Worm (Caenorhabditis elegans) whole organism, late embryonic: ENCODE measurements around the gene C08E8.2.

ENCODE experiments used
- C38D4.7 ChIP-seq: fragments of 200-800 bp; sonication (Bioruptor generic); optimal IDR thresholded peaks from 2 replicates; lab custom pipeline; 2018; ENCODE audit warnings: mild to moderate bottlenecking, missing genetic modification characterization, moderate library complexity, missing compliant biosample characterization
- K09A11.1 ChIP-seq: sonication (generic microtip); optimal IDR thresholded peaks from 2 replicates; lab custom pipeline; 2017; ENCODE audit warnings: antibody characterized with exemption, mild to moderate bottlenecking, missing genetic modification characterization, missing compliant biosample characterization; ENCODE audit not compliant: insufficient read depth
- T23F11.4 ChIP-seq: fragments of 200-800 bp; sonication (Bioruptor generic); optimal IDR thresholded peaks from 2 replicates; lab custom pipeline; 2018; ENCODE audit warnings: mild to moderate bottlenecking, missing genetic modification characterization, missing compliant biosample characterization
- ahr-1 ChIP-seq: sonication (generic microtip); optimal IDR thresholded peaks from 2 replicates; lab custom pipeline; 2016; ENCODE audit warnings: missing genetic modification characterization, missing compliant biosample characterization
- ama-1 ChIP-seq: fragments of 150-350 bp; optimal IDR thresholded peaks from 2 replicates; lab custom pipeline; 2014
- ceh-18 ChIP-seq: sonication (generic microtip); optimal IDR thresholded peaks from 2 replicates; lab custom pipeline; 2016; ENCODE audit warnings: missing genetic modification characterization, missing compliant biosample characterization
- ceh-19 ChIP-seq: fragments of 200-800 bp; sonication (Bioruptor generic); optimal IDR thresholded peaks from 2 replicates; lab custom pipeline; 2018; ENCODE audit warnings: mild to moderate bottlenecking, missing genetic modification characterization, missing compliant biosample characterization
- ceh-22 ChIP-seq: sonication (generic microtip); optimal IDR thresholded peaks from 2 replicates; lab custom pipeline; 2017; ENCODE audit warnings: missing biosample characterization, missing genetic modification characterization
- ceh-24 ChIP-seq: sonication (generic microtip); optimal IDR thresholded peaks from 2 replicates; lab custom pipeline; 2016; ENCODE audit warnings: mild to moderate bottlenecking, missing genetic modification characterization, missing compliant biosample characterization
- ceh-30 ChIP-seq: fragments of 150-350 bp; optimal IDR thresholded peaks from 2 replicates; lab custom pipeline; 2014; ENCODE audit warnings: missing biosample characterization, missing genetic modification characterization
- ceh-45 ChIP-seq: fragments of 200-800 bp; sonication (Bioruptor generic); IDR thresholded peaks from 2 replicates; pipeline ENCODE4 v1.3.6; 2022; ENCODE audit warnings: missing genetic modification reagents, missing genetic modification characterization, missing compliant biosample characterization
- ceh-48 ChIP-seq: sonication (generic microtip); optimal IDR thresholded peaks from 2 replicates; lab custom pipeline; 2016; ENCODE audit warnings: missing genetic modification characterization, inconsistent platforms, missing compliant biosample characterization
- ceh-6 ChIP-seq: fragments of 200-800 bp; sonication (Bioruptor generic); optimal IDR thresholded peaks from 2 replicates; lab custom pipeline; 2018; ENCODE audit warnings: mild to moderate bottlenecking, missing genetic modification characterization, missing compliant biosample characterization
- ceh-9 ChIP-seq: sonication (generic microtip); optimal IDR thresholded peaks from 2 replicates; lab custom pipeline; 2016; ENCODE audit warnings: mild to moderate bottlenecking, missing genetic modification characterization, inconsistent platforms, missing compliant biosample characterization
- che-1 ChIP-seq: sonication (generic microtip); optimal IDR thresholded peaks from 2 replicates; lab custom pipeline; 2016; ENCODE audit warnings: mild to moderate bottlenecking, missing genetic modification characterization, missing compliant biosample characterization
- dmd-4 ChIP-seq: sonication (generic microtip); optimal IDR thresholded peaks from 2 replicates; lab custom pipeline; 2016; ENCODE audit warnings: borderline replicate concordance, missing genetic modification characterization, missing compliant biosample characterization
- elt-4 ChIP-seq: sonication (generic microtip); optimal IDR thresholded peaks from 2 replicates; lab custom pipeline; 2016; ENCODE audit warnings: missing genetic modification characterization, missing compliant biosample characterization
- ets-4 ChIP-seq: sonication (generic microtip); optimal IDR thresholded peaks from 2 replicates; lab custom pipeline; 2016; ENCODE audit warnings: missing genetic modification characterization, missing compliant biosample characterization
- fkh-6 ChIP-seq: sonication (generic microtip); optimal IDR thresholded peaks from 2 replicates; lab custom pipeline; 2016; ENCODE audit warnings: missing genetic modification characterization, missing compliant biosample characterization
- gmeb-2 ChIP-seq: sonication (generic microtip); optimal IDR thresholded peaks from 2 replicates; lab custom pipeline; 2016; ENCODE audit warnings: missing genetic modification characterization, inconsistent platforms, missing compliant biosample characterization
- hlh-13 ChIP-seq: fragments of 200-800 bp; sonication (Bioruptor generic); optimal IDR thresholded peaks from 2 replicates; lab custom pipeline; 2018; ENCODE audit warnings: mild to moderate bottlenecking, missing genetic modification characterization, missing compliant biosample characterization
- hlh-6 ChIP-seq: sonication (generic microtip); optimal IDR thresholded peaks from 2 replicates; lab custom pipeline; 2016; ENCODE audit warnings: missing genotype, missing genetic modification characterization, missing compliant biosample characterization
- hlh-8 ChIP-seq: sonication (generic microtip); optimal IDR thresholded peaks from 2 replicates; lab custom pipeline; 2016; ENCODE audit warnings: missing genotype, missing genetic modification characterization, missing compliant biosample characterization
- lim-6 ChIP-seq: sonication (generic microtip); optimal IDR thresholded peaks from 2 replicates; lab custom pipeline; 2016; ENCODE audit warnings: missing genetic modification characterization, missing compliant biosample characterization
- lin-11 ChIP-seq: fragments of 200-800 bp; sonication (Bioruptor generic); optimal IDR thresholded peaks from 2 replicates; lab custom pipeline; 2018; ENCODE audit warnings: mild to moderate bottlenecking, missing genetic modification characterization, missing compliant biosample characterization
- madf-2 ChIP-seq: sonication (generic microtip); optimal IDR thresholded peaks from 2 replicates; lab custom pipeline; 2017; ENCODE audit warnings: missing genetic modification characterization, missing compliant biosample characterization
- mec-3 ChIP-seq: sonication (generic microtip); optimal IDR thresholded peaks from 2 replicates; lab custom pipeline; 2016; ENCODE audit warnings: borderline replicate concordance, missing genetic modification characterization, missing compliant biosample characterization
- nfya-1 ChIP-seq: sonication (generic microtip); optimal IDR thresholded peaks from 2 replicates; lab custom pipeline; 2017; ENCODE audit warnings: missing genetic modification characterization, mild to moderate bottlenecking, missing compliant biosample characterization, antibody characterized with exemption, moderate library complexity
- nhr-232 ChIP-seq: sonication (generic microtip); optimal IDR thresholded peaks from 2 replicates; lab custom pipeline; 2016; ENCODE audit warnings: missing genetic modification characterization, missing compliant biosample characterization
- odd-2 ChIP-seq: sonication (generic microtip); optimal IDR thresholded peaks from 2 replicates; lab custom pipeline; 2017; ENCODE audit warnings: antibody characterized with exemption, mild to moderate bottlenecking, missing genetic modification characterization, missing compliant biosample characterization
- pag-3 ChIP-seq: sonication (generic microtip); optimal IDR thresholded peaks from 2 replicates; lab custom pipeline; 2016; ENCODE audit warnings: missing compliant biosample characterization, missing genetic modification characterization, borderline replicate concordance
- pax-1 ChIP-seq: fragments of 150-350 bp; optimal IDR thresholded peaks from 2 replicates; lab custom pipeline; 2014; ENCODE audit warnings: missing biosample characterization, missing genetic modification characterization
- pha-4 ChIP-seq: fragments of 150-350 bp; optimal IDR thresholded peaks from 2 replicates; lab custom pipeline; 2018; ENCODE audit warnings: missing biosample characterization, missing genetic modification reagents, missing genetic modification characterization
- pqm-1 ChIP-seq: sonication (generic microtip); optimal IDR thresholded peaks from 2 replicates; lab custom pipeline; 2016; ENCODE audit warnings: missing genetic modification characterization, missing compliant biosample characterization
- pros-1 ChIP-seq: fragments of 150-350 bp; optimal IDR thresholded peaks from 2 replicates; lab custom pipeline; 2014; ENCODE audit warnings: missing biosample characterization, missing genetic modification reagents, missing genetic modification characterization
- ref-2 ChIP-seq: sonication (generic microtip); optimal IDR thresholded peaks from 2 replicates; lab custom pipeline; 2016; ENCODE audit warnings: missing genetic modification characterization, missing compliant biosample characterization
- rnt-1 ChIP-seq: sonication (generic microtip); optimal IDR thresholded peaks from 2 replicates; lab custom pipeline; 2016; ENCODE audit warnings: missing genetic modification characterization, missing compliant biosample characterization
- sdc-2 ChIP-seq: sonication (generic microtip); optimal IDR thresholded peaks from 2 replicates; lab custom pipeline; 2016; ENCODE audit warnings: missing genotype, missing genetic modification characterization, missing compliant biosample characterization
- tbx-2 ChIP-seq: sonication (generic microtip); optimal IDR thresholded peaks from 2 replicates; lab custom pipeline; 2016; ENCODE audit warnings: missing genetic modification characterization, missing compliant biosample characterization
- ttx-3 ChIP-seq: sonication (generic microtip); optimal IDR thresholded peaks from 2 replicates; lab custom pipeline; 2016; ENCODE audit warnings: missing genetic modification reagents, missing genetic modification characterization, missing compliant biosample characterization
- unc-42 ChIP-seq: sonication (generic microtip); optimal IDR thresholded peaks from 2 replicates; lab custom pipeline; 2016; ENCODE audit warnings: missing genotype, missing genetic modification characterization, missing compliant biosample characterization
- unc-86 ChIP-seq: sonication (generic microtip); optimal IDR thresholded peaks from 2 replicates; lab custom pipeline; 2016; ENCODE audit warnings: missing genetic modification characterization, missing compliant biosample characterization
- zip-5 ChIP-seq: sonication (generic microtip); optimal IDR thresholded peaks from 2 replicates; lab custom pipeline; 2016; ENCODE audit warnings: missing genetic modification characterization, missing compliant biosample characterization

C08E8.2 gene

ce11 chrV:18371028-18371427, 15.4 kb upstream of the C08E8.2 start:
- no peak for TF ChIP-seq lim-6 (tag; lab: Kevin White, UChicago)
- TF ChIP-seq ceh-9 (tag; lab: Kevin White, UChicago) = no peak
- TF ChIP-seq K09A11.1 = no peak
- no peak for TF ChIP-seq hlh-13 (GFP tag; lab: Kevin White, UChicago)
- no peak for TF ChIP-seq gmeb-2
- no peak for TF ChIP-seq fkh-6
- TF ChIP-seq ceh-48 = no peak
- no peak for TF ChIP-seq pqm-1 (tag; lab: Kevin White, UChicago)
- no peak for TF ChIP-seq madf-2 (tag; lab: Kevin White, UChicago)
- no peak for TF ChIP-seq ceh-24 (tag; lab: Kevin White, UChicago)

- TF ChIP-seq ceh-6 = no peak
- TF ChIP-seq unc-86 (tag; lab: Kevin White, UChicago) = no peak
- TF ChIP-seq nfya-1 (tag; lab: Kevin White, UChicago) = no peak
- no peak for TF ChIP-seq odd-2
Measured at ce11 chrV:18368322-18368721, 12.7 kb upstream of the C08E8.2 start, which contains the start of gene C08E8.6. Gene C08E8.6, minus strand, starts transcription at chrV:18368422.

DNA sequence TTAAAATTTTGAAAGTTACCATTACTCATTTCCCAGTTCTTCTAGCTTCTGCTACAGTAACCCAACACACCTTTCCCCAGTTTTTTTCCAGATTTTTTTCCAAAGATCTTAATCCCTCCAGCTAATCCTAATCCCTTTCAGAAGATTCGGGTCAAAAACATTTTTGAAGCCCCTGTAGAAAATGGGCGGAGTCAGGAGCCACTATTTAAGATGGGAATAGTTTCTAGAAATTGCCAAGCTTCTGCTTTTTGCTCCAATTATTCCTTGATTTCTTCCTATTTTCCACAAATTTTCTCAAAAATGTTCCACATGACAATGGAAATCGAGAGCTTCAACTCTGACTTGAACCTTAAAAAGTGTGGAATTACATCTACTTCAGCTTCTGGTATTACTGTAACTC, 8.9 kb upstream of the C08E8.2 start, which contains the start of gene C08E8.9:
Gene C08E8.9, plus strand, starts transcription at position 301 of the 400 bp plus-strand sequence.
- TF ChIP-seq T23F11.4 (GFP tag; lab: Kevin White, UChicago) (no peak), ets-4 (tag; lab: Kevin White, UChicago) (no peak), che-1 (tag; lab: Kevin White, UChicago) (no peak), sdc-2 (tag; lab: Kevin White, UChicago) (no peak), ttx-3 (tag; lab: Kevin White, UChicago) (no peak), ceh-22 (no peak), rnt-1 (tag; lab: Kevin White, UChicago) (no peak), hlh-6 (no peak), hlh-8 (tag; lab: Kevin White, UChicago) (no peak), ceh-18 (no peak), ahr-1 (tag; lab: Kevin White, UChicago) (no peak), odd-2 (no peak), pqm-1 (tag; lab: Kevin White, UChicago) (no peak), zip-5 (tag; lab: Kevin White, UChicago) (no peak), ceh-45 (no peak), C38D4.7 (no peak), dmd-4 (tag; lab: Kevin White, UChicago) (no peak)

DNA sequence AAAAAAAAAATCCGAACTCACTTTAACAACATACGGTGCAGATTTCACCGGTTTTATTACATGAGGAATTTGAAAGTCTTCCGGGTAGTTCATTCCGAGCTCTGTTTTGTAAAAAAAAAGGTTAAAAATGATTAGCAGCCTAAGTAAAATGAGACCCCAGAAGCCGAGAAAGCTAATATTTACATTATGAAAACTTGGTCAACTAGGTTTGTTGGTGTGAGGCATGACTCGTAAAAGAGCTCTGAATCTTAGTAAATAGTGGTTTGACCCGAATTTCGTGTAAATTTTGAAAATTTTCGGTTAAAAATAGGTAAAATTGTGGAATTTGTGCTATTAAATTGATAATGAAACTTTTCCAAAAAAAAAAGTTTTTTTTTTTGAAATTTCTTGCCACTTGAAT, 6.8 kb upstream of the C08E8.2 start, which contains the start of gene C08E8.1:
Gene C08E8.1, minus strand, starts transcription at position 101 of the 400 bp plus-strand sequence.
- no peak for TF ChIP-seq ceh-19 (GFP tag; lab: Kevin White, UChicago)
- TF ChIP-seq lin-11 (tag; lab: Kevin White, UChicago) = no peak
- TF ChIP-seq ceh-18 = no peak
- no peak for TF ChIP-seq pros-1
- TF ChIP-seq odd-2 = no peak
- no peak for TF ChIP-seq ceh-30
- TF ChIP-seq mec-3 (tag; lab: Kevin White, UChicago) = no peak
- no peak for TF ChIP-seq pha-4 (tag; lab: Kevin White, UChicago)
- TF ChIP-seq elt-4 (tag; lab: Kevin White, UChicago) = no peak
- TF ChIP-seq nhr-232 = no peak
- no peak for TF ChIP-seq ref-2 (tag; lab: Kevin White, UChicago)
- no peak for TF ChIP-seq tbx-2
- TF ChIP-seq pax-1 (tag; lab: Kevin White, UChicago) = no peak
- TF ChIP-seq unc-42 = no peak
- TF ChIP-seq ets-4 (tag; lab: Kevin White, UChicago) = no peak
- no peak for TF ChIP-seq ama-1 (lab: Kevin White, UChicago)
- no peak for TF ChIP-seq pag-3 (tag; lab: Kevin White, UChicago)
